Fruit fly (Drosophila melanogaster) S2 (cell line): ENCODE measurements around the gene Nrg.

Experiments used
- CG8478 ChIP-seq: fragments of >200 bp; optimal IDR thresholded peaks from 2 replicates; lab custom pipeline; 2018
- CTCF ChIP-seq, 2 experiments: fragments of >200 bp; optimal IDR thresholded peaks; 2 replicates each; lab custom pipeline; 2018

Gene Nrg

dm6 chrX:8583159-8583558 is 66.0 kb downstream of the Nrg start:
- TF ChIP-seq CTCF (optimal IDR thresholded peaks at IDR 0.05; lab: Kevin White, UChicago) (no peak), CG8478 (lab: Kevin White, UChicago) (no peak)

- TF ChIP-seq CG8478 (lab: Kevin White, UChicago) (no peak), CTCF (optimal IDR thresholded peaks at IDR 0.05; lab: Kevin White, UChicago) (peak; percentile 22 to 26)
These were observed 71.5 kb downstream of the Nrg start, which contains the start of gene CG12081 for dm6 chrX:8588607-8589171. CG12081 (plus strand) TSS chrX:8588811.

dm6 chrX:8591685-8592127 is 74.5 kb downstream of the Nrg start, which contains the start of the genes CG12659 and Crag:
CG12659 (minus strand) TSS chrX:8591729.
Crag (plus strand) TSS chrX:8592031.
- no peak for TF ChIP-seq CTCF (optimal IDR thresholded peaks at IDR 0.05; lab: Kevin White, UChicago)
- TF ChIP-seq CG8478 (lab: Kevin White, UChicago) = no peak

dm6 chrX:8592437-8593158 is 75.4 kb downstream of the Nrg start:
- TF ChIP-seq CG8478 (lab: Kevin White, UChicago) = no peak
- no peak for TF ChIP-seq CTCF (optimal IDR thresholded peaks at IDR 0.05; lab: Kevin White, UChicago)

- no peak for TF ChIP-seq CG8478 (lab: Kevin White, UChicago)
These were observed 75.9 kb downstream of the Nrg start for dm6 chrX:8593159-8593476.

dm6 chrX:8601165-8601564 is 84.0 kb downstream of the Nrg start:
- TF ChIP-seq CG8478 (lab: Kevin White, UChicago) (no peak), CTCF (optimal IDR thresholded peaks at IDR 0.05; lab: Kevin White, UChicago) (no peak)
